Worm (Caenorhabditis elegans) whole organism, L1 larva: ENCODE data around the gene rpl-10.

Experiments
- C16A3.4 ChIP-seq: fragments of 150-350 bp; optimal IDR thresholded peaks from 2 replicates; lab custom pipeline; 2014; ENCODE audit warnings: missing biosample characterization, missing genetic modification characterization
- C34B4.2 ChIP-seq: sonication (generic microtip); optimal IDR thresholded peaks from 2 replicates; lab custom pipeline; 2017; ENCODE audit warnings: mild to moderate bottlenecking, missing genetic modification characterization, missing compliant biosample characterization
- F16B12.6 ChIP-seq: fragments of 150-350 bp; optimal IDR thresholded peaks from 2 replicates; lab custom pipeline; 2014; ENCODE audit warnings: missing biosample characterization, missing genetic modification characterization
- ama-1 ChIP-seq: fragments of 150-350 bp; optimal IDR thresholded peaks from 2 replicates; lab custom pipeline; 2014
- blmp-1 ChIP-seq: fragments of 150-350 bp; optimal IDR thresholded peaks from 2 replicates; lab custom pipeline; 2014; ENCODE audit warnings: missing biosample characterization, missing genetic modification characterization
- ceh-82 ChIP-seq, 3 experiments: fragments of 150-350 bp in 1 of 3; sonication (generic microtip) in 2 of 3; optimal IDR thresholded peaks; 2 replicates each; lab custom pipeline; 2014 to 2017; ENCODE audit warnings: missing biosample characterization in 3 of 3, missing genetic modification characterization in 3 of 3
- ceh-88 ChIP-seq: fragments of 200-800 bp; sonication (Bioruptor generic); IDR thresholded peaks from 2 replicates; pipeline ENCODE4 v1.3.6; 2022; ENCODE audit warnings: missing genetic modification characterization, missing compliant biosample characterization
- ceh-90 ChIP-seq: sonication (generic microtip); optimal IDR thresholded peaks from 2 replicates; lab custom pipeline; 2016; ENCODE audit warnings: missing genetic modification characterization, missing compliant biosample characterization
- ces-1 ChIP-seq: fragments of 150-350 bp; optimal IDR thresholded peaks from 2 replicates; lab custom pipeline; 2014; ENCODE audit warnings: missing biosample characterization, missing genetic modification reagents, missing genetic modification characterization
- dpl-1 ChIP-seq, 3 experiments: fragments of 150-350 bp in 2 of 3; sonication (generic microtip) in 1 of 3; optimal IDR thresholded peaks; 2 replicates each; lab custom pipeline; 2014 to 2017; ENCODE audit warnings: missing biosample characterization in 3 of 3, missing genetic modification characterization in 3 of 3, missing genetic modification reagents in 3 of 3
- efl-3 ChIP-seq: fragments of 200-800 bp; sonication (Bioruptor generic); optimal IDR thresholded peaks from 2 replicates; lab custom pipeline; 2018; ENCODE audit warnings: mild to moderate bottlenecking, missing genetic modification characterization, missing compliant biosample characterization
- egl-13 ChIP-seq: sonication (generic microtip); optimal IDR thresholded peaks from 2 replicates; lab custom pipeline; 2016; ENCODE audit warnings: missing genotype, missing genetic modification reagents, missing genetic modification characterization, missing compliant biosample characterization
- ets-5 ChIP-seq: fragments of 200-800 bp; sonication (Bioruptor generic); IDR thresholded peaks from 2 replicates; pipeline ENCODE4 v1.3.6; 2022; ENCODE audit warnings: missing genetic modification characterization, missing compliant biosample characterization
- fkh-4 ChIP-seq: sonication (generic microtip); optimal IDR thresholded peaks from 2 replicates; lab custom pipeline; 2016; ENCODE audit warnings: missing compliant biosample characterization, missing genetic modification characterization, borderline replicate concordance
- fkh-8 ChIP-seq: sonication (generic microtip); optimal IDR thresholded peaks from 2 replicates; lab custom pipeline; 2016; ENCODE audit warnings: mild to moderate bottlenecking, missing genetic modification characterization, missing compliant biosample characterization
- fos-1 ChIP-seq: fragments of 150-350 bp; optimal IDR thresholded peaks from 2 replicates; lab custom pipeline; 2014; ENCODE audit warnings: missing biosample characterization, missing genetic modification characterization
- grh-1 ChIP-seq: fragments of 200-800 bp; sonication (Bioruptor generic); IDR thresholded peaks from 2 replicates; pipeline ENCODE4 v1.3.6; 2022; ENCODE audit warnings: missing genetic modification reagents, missing genetic modification characterization, missing compliant biosample characterization
- hpl-2 ChIP-seq: fragments of 150-350 bp; optimal IDR thresholded peaks from 2 replicates; lab custom pipeline; 2014; ENCODE audit warnings: missing biosample characterization, missing genetic modification reagents, missing genetic modification characterization
- irx-1 ChIP-seq: sonication (generic microtip); optimal IDR thresholded peaks from 2 replicates; lab custom pipeline; 2016; ENCODE audit warnings: missing genetic modification characterization, missing compliant biosample characterization
- isw-1 ChIP-seq: fragments of 200-800 bp; sonication (Bioruptor generic); IDR thresholded peaks from 2 replicates; pipeline ENCODE4 v1.3.6; 2022; ENCODE audit warnings: missing genetic modification characterization, missing compliant biosample characterization
- lin-13 ChIP-seq: fragments of 150-350 bp; optimal IDR thresholded peaks from 2 replicates; lab custom pipeline; 2014; ENCODE audit warnings: missing biosample characterization, missing genetic modification reagents, missing genetic modification characterization
- lin-14 ChIP-seq: fragments of 200-800 bp; sonication (Bioruptor generic); optimal IDR thresholded peaks from 2 replicates; lab custom pipeline; 2018; ENCODE audit warnings: mild to moderate bottlenecking, missing genetic modification characterization, moderate library complexity, missing compliant biosample characterization
- lin-15B ChIP-seq: fragments of 150-350 bp; sonication (generic microtip); optimal IDR thresholded peaks from 3 replicates; lab custom pipeline; 2014; ENCODE audit warnings: missing biosample characterization, missing genetic modification characterization
- lin-35 ChIP-seq, 2 experiments: fragments of 150-350 bp; optimal IDR thresholded peaks; 2 replicates each; lab custom pipeline; 2014; ENCODE audit warnings: missing biosample characterization in 2 of 2, missing genetic modification characterization in 2 of 2, missing genetic modification reagents in 2 of 2
- lin-39 ChIP-seq: fragments of 150-350 bp; optimal IDR thresholded peaks from 2 replicates; lab custom pipeline; 2014; ENCODE audit warnings: missing biosample characterization, missing genetic modification reagents, missing genetic modification characterization
- mdl-1 ChIP-seq, 2 experiments: fragments of 150-350 bp; optimal IDR thresholded peaks; 2 replicates each; lab custom pipeline; 2014 to 2017; ENCODE audit warnings: missing biosample characterization in 2 of 2, missing genetic modification characterization in 2 of 2, inconsistent platforms in 1 of 2
- mep-1 ChIP-seq: fragments of 150-350 bp; optimal IDR thresholded peaks from 2 replicates; lab custom pipeline; 2014; ENCODE audit warnings: missing biosample characterization, missing genetic modification characterization
- nhr-12 ChIP-seq: sonication (generic microtip); optimal IDR thresholded peaks from 2 replicates; lab custom pipeline; 2017; ENCODE audit warnings: missing biosample characterization, missing genetic modification characterization
- nhr-47 ChIP-seq: sonication (generic microtip); optimal IDR thresholded peaks from 2 replicates; lab custom pipeline; 2016; ENCODE audit warnings: mild to moderate bottlenecking, missing genetic modification characterization, moderate library complexity, missing compliant biosample characterization
- nhr-71 ChIP-seq: sonication (generic microtip); optimal IDR thresholded peaks from 2 replicates; lab custom pipeline; 2016; ENCODE audit warnings: mild to moderate bottlenecking, missing genetic modification characterization, moderate library complexity, missing compliant biosample characterization
- nhr-77 ChIP-seq: fragments of 150-350 bp; optimal IDR thresholded peaks from 2 replicates; lab custom pipeline; 2014; ENCODE audit warnings: missing biosample characterization, missing genetic modification characterization
- pax-3 ChIP-seq: fragments of 200-800 bp; sonication (Bioruptor generic); optimal IDR thresholded peaks from 2 replicates; lab custom pipeline; 2018; ENCODE audit warnings: mild to moderate bottlenecking, missing genetic modification characterization, moderate library complexity, missing compliant biosample characterization
- pqm-1 ChIP-seq: sonication (generic microtip); optimal IDR thresholded peaks from 3 replicates; lab custom pipeline; 2017; ENCODE audit warnings: missing biosample characterization, missing genetic modification characterization
- snpc-4 ChIP-seq: fragments of 150-350 bp; optimal IDR thresholded peaks from 2 replicates; lab custom pipeline; 2014; ENCODE audit warnings: missing biosample characterization, missing genetic modification characterization
- snu-23 ChIP-seq: sonication (generic microtip); optimal IDR thresholded peaks from 2 replicates; lab custom pipeline; 2016; ENCODE audit warnings: missing genetic modification characterization, missing compliant biosample characterization
- sox-4 ChIP-seq: sonication (generic microtip); optimal IDR thresholded peaks from 2 replicates; lab custom pipeline; 2016; ENCODE audit warnings: missing genetic modification characterization, missing compliant biosample characterization
- sptf-1 ChIP-seq: fragments of 150-350 bp; optimal IDR thresholded peaks from 2 replicates; lab custom pipeline; 2014; ENCODE audit warnings: missing biosample characterization, missing genetic modification characterization
- sup-37 ChIP-seq: fragments of 200-800 bp; sonication (Bioruptor generic); optimal IDR thresholded peaks from 2 replicates; lab custom pipeline; 2018; ENCODE audit warnings: mild to moderate bottlenecking, missing genetic modification characterization, missing compliant biosample characterization
- swsn-7 ChIP-seq: sonication (generic microtip); optimal IDR thresholded peaks from 2 replicates; lab custom pipeline; 2016; ENCODE audit warnings: missing genetic modification characterization, missing compliant biosample characterization
- unc-130 ChIP-seq: fragments of 150-350 bp; optimal IDR thresholded peaks from 2 replicates; lab custom pipeline; 2017; ENCODE audit warnings: missing biosample characterization, missing genetic modification characterization, inconsistent platforms
- unc-86 ChIP-seq: sonication (generic microtip); optimal IDR thresholded peaks from 2 replicates; lab custom pipeline; 2016; ENCODE audit warnings: missing genetic modification characterization, missing compliant biosample characterization
- vab-15 ChIP-seq: sonication (generic microtip); optimal IDR thresholded peaks from 2 replicates; lab custom pipeline; 2017; ENCODE audit warnings: missing genotype, mild to moderate bottlenecking, missing genetic modification characterization, missing compliant biosample characterization
- xbp-1 ChIP-seq: sonication (generic microtip); optimal IDR thresholded peaks from 2 replicates; lab custom pipeline; 2016; ENCODE audit warnings: missing genetic modification characterization, missing compliant biosample characterization
- zip-4 ChIP-seq: fragments of 200-800 bp; sonication (Bioruptor generic); optimal IDR thresholded peaks from 2 replicates; lab custom pipeline; 2018; ENCODE audit warnings: mild to moderate bottlenecking, missing genetic modification characterization, moderate library complexity, missing compliant biosample characterization
- ztf-11 ChIP-seq, 2 experiments: sonication (generic microtip); optimal IDR thresholded peaks; 2 replicates each; lab custom pipeline; 2016 to 2017; ENCODE audit warnings: missing genetic modification characterization in 2 of 2, missing biosample characterization in 1 of 2, missing compliant biosample characterization in 1 of 2

rpl-10 gene

ce11 chrII:8185016-8185493 is 41.4 kb downstream of the rpl-10 start, which contains the start of the genes mig-5 and cct-1 (continued):
- peak; percentile 95 for TF ChIP-seq hpl-2
- TF ChIP-seq ces-1 (GFP tag; lab: Kevin White, UChicago), result peak; percentile 39
- TF ChIP-seq nhr-47 (tag; lab: Kevin White, UChicago), result peak; percentile 99
- TF ChIP-seq lin-35 (GFP tag; optimal IDR thresholded peaks at IDR 0.05; lab: Kevin White, UChicago), result peak; percentile 92 to 94
- TF ChIP-seq dpl-1 (GFP tag; optimal IDR thresholded peaks at IDR 0.05; lab: Kevin White, UChicago), result peak; percentile 87 to 93 (median 89)
- peak; percentile 95 for TF ChIP-seq fos-1 (tag; lab: Kevin White, UChicago)
- peak; percentile 92 for TF ChIP-seq blmp-1 (tag; lab: Kevin White, UChicago)
- TF ChIP-seq grh-1 (GFP tag; lab: Robert Waterston, UW), result peak; percentile 98
- peak; percentile 98 for TF ChIP-seq swsn-7 (tag; lab: Kevin White, UChicago)
- peak; percentile 75 for TF ChIP-seq F16B12.6 (tag; lab: Kevin White, UChicago)
- peak; percentile 98 for TF ChIP-seq xbp-1
- TF ChIP-seq vab-15 (tag; lab: Kevin White, UChicago), result peak; percentile 94
- peak; percentile 94 for TF ChIP-seq sox-4 (tag; lab: Kevin White, UChicago)
- TF ChIP-seq mdl-1 (tag; optimal IDR thresholded peaks at IDR 0.05; lab: Kevin White, UChicago), result peak in 1 of 2 experiments; percentile 95
- peak; percentile 97 to 99 (median 98) for TF ChIP-seq ceh-82 (tag; optimal IDR thresholded peaks at IDR 0.05; lab: Kevin White, UChicago)
- TF ChIP-seq pqm-1 (tag; lab: Kevin White, UChicago), result peak; percentile 38
- TF ChIP-seq ama-1, result peak; percentile 89
- no peak for TF ChIP-seq ets-5 (GFP tag; lab: Robert Waterston, UW)
- TF ChIP-seq lin-14 (GFP tag; lab: Kevin White, UChicago), result peak; percentile 98
- TF ChIP-seq efl-3 (GFP tag; lab: Kevin White, UChicago), result peak; percentile 81
- TF ChIP-seq zip-4 (GFP tag; lab: Kevin White, UChicago), result peak; percentile 91
- TF ChIP-seq C34B4.2 (tag; lab: Kevin White, UChicago), result peak; percentile 71
- peak; percentile 98 for TF ChIP-seq C16A3.4 (tag; lab: Kevin White, UChicago)
- TF ChIP-seq lin-39 (tag; lab: Kevin White, UChicago), result peak; percentile 98
- TF ChIP-seq ztf-11 (tag; optimal IDR thresholded peaks at IDR 0.05; lab: Kevin White, UChicago), result peak; percentile 40 to 87
- peak; percentile 96 for TF ChIP-seq ceh-88 (GFP tag; lab: Robert Waterston, UW)
- TF ChIP-seq lin-15B, result peak; percentile 98
- peak; percentile 97 for TF ChIP-seq irx-1 (tag; lab: Kevin White, UChicago)
- peak; percentile 91 for TF ChIP-seq snpc-4 (tag; lab: Kevin White, UChicago)
- peak; percentile 97 for TF ChIP-seq egl-13 (tag; lab: Kevin White, UChicago)
- TF ChIP-seq unc-86, result peak; percentile 98
- TF ChIP-seq pax-3 (tag; lab: Kevin White, UChicago), result peak; percentile 91
- peak; percentile 98 for TF ChIP-seq fkh-8 (tag; lab: Kevin White, UChicago)
- TF ChIP-seq fkh-4 (tag; lab: Kevin White, UChicago), result peak; percentile 91
- peak; percentile 97 for TF ChIP-seq lin-13 (GFP tag; lab: Kevin White, UChicago)
- TF ChIP-seq nhr-71 (tag; lab: Kevin White, UChicago), result peak; percentile 99
- TF ChIP-seq ceh-90 (tag; lab: Kevin White, UChicago), result peak; percentile 44
- peak; percentile 90 for TF ChIP-seq nhr-77
- no peak for TF ChIP-seq sptf-1 (tag; lab: Kevin White, UChicago)
- TF ChIP-seq isw-1 (GFP tag; lab: Robert Waterston, UW), result peak; percentile 99
- peak; percentile 49 for TF ChIP-seq nhr-12 (tag; lab: Kevin White, UChicago)
- peak; percentile 99 for TF ChIP-seq mep-1 (tag; lab: Kevin White, UChicago)
- peak; percentile 99 for TF ChIP-seq snu-23 (GFP tag; lab: Kevin White, UChicago)
- TF ChIP-seq sup-37 (GFP tag; lab: Kevin White, UChicago), result peak; percentile 92
- TF ChIP-seq unc-130 (tag; lab: Kevin White, UChicago), result peak; percentile 100
- TF ChIP-seq, all 84 proteins: peak for 77
